Worm (Caenorhabditis elegans): Measurements from ENCODE around the gene exos-9.

exos-9 gene

DNA sequence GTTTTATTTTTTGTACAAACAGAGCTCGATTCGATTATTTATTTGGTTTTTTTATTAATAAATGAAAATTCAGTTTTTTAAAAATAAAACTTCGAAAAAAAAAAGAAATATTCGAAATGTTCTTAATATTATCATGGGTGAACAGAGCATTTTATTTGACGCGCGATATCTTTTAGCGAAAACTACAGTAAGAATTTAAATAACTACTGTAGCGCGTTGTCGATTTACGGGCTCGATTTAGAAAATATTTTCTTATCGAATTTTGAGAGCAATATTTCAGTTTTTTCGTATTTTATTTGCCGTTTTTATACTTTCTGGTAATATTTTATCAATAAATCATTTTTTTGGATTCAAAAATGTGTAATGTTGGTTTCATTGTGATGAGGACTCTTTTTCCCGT is 23.2 kb upstream of the exos-9 start:
- TF ChIP-seq nhr-12 (tag; optimal IDR thresholded peaks at IDR 0.05), result no peak
- TF ChIP-seq nhr-28 (tag; optimal IDR thresholded peaks at IDR 0.05), result no peak
- no peak for TF ChIP-seq pha-4 (tag; optimal IDR thresholded peaks at IDR 0.05)
- no peak for TF ChIP-seq ham-2 (GFP tag; optimal IDR thresholded peaks at IDR 0.05)
- TF ChIP-seq ceh-43 (GFP tag; optimal IDR thresholded peaks at IDR 0.05), result no peak
- no peak for TF ChIP-seq elt-3 (tag; optimal IDR thresholded peaks at IDR 0.05)
- TF ChIP-seq sptf-1 (tag; optimal IDR thresholded peaks at IDR 0.05), result no peak
- TF ChIP-seq unc-62 (GFP tag; optimal IDR thresholded peaks at IDR 0.05), result no peak
- TF ChIP-seq snpc-4 (tag; optimal IDR thresholded peaks at IDR 0.05), result no peak
- no peak for TF ChIP-seq ces-1 (GFP tag; optimal IDR thresholded peaks at IDR 0.05)
- no peak for TF ChIP-seq mab-5 (tag; optimal IDR thresholded peaks at IDR 0.05)
- no peak for TF ChIP-seq unc-39 (tag; optimal IDR thresholded peaks at IDR 0.05)
- TF ChIP-seq unc-120 (tag; optimal IDR thresholded peaks at IDR 0.05; ENCODE audit: poor library complexity, severe bottlenecking), result no peak
- TF ChIP-seq mep-1 (tag; optimal IDR thresholded peaks at IDR 0.05), result no peak

DNA sequence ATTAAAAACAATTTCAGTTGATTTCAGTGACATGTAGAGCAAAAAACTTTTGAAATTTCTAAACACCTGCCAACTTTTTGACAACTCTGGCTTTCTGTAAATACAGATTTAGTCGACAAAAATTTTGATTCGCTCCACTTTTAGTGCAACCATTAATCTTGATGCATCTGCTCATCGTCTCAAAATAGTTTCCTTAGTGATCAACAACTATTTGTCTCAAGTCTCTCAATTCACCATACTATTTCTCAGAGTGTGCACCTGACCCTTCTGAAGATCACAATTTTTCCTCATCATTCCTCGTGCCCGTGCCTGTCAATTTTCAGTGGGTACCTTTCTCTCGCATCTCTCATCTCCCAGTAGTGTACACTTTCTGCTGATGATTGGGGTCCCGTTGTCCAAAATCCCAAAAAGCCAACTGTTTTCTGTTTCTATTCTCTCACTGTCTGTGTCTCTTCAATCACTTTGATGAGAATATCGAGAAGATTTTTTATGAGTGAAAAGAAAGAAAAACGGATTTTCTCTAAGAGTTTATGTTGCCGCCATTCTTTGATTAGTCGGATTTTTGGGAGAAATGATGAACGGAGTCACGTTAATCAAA is 19.1 kb upstream of the exos-9 start:
- TF ChIP-seq nhr-28 (tag; optimal IDR thresholded peaks at IDR 0.05) (no peak), unc-62 (GFP tag; optimal IDR thresholded peaks at IDR 0.05) (peak; percentile 96), sem-2 (GFP tag; optimal IDR thresholded peaks at IDR 0.05) (no peak), hlh-1 (tag; optimal IDR thresholded peaks at IDR 0.05) (peak; percentile 96), unc-120 (tag; optimal IDR thresholded peaks at IDR 0.05; ENCODE audit: poor library complexity, severe bottlenecking) (peak; percentile 98), lin-13 (tag; optimal IDR thresholded peaks at IDR 0.05) (no peak), mls-2 (tag; optimal IDR thresholded peaks at IDR 0.05) (no peak)

DNA sequence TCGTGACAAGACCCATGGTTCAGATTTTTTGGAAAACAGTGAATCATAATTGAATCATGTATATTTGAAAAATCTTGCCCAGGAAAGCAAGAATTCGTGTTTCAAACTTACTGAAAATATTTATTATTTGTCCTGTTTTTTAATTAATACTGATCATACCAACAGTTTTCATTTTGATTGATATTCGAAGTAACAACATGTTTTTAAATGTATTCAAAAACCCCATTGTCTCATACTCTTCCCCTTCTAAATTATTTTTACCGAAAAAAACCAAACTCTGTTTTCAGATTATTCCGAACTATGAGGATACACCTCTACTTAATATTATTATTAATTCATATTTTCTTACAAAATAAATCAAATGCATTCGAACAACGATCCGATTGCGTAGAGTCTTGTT is 18.4 kb upstream of the exos-9 start, which contains the start of gene R151.1:
TSS of gene R151.1 (plus strand) at position 301 of the 400 bp plus-strand sequence.
- TF ChIP-seq lin-32 (GFP tag; optimal IDR thresholded peaks at IDR 0.05) (no peak), unc-39 (tag; optimal IDR thresholded peaks at IDR 0.05) (no peak), bed-3 (GFP tag; optimal IDR thresholded peaks at IDR 0.05) (no peak), ceh-43 (GFP tag; optimal IDR thresholded peaks at IDR 0.05) (no peak), mep-1 (tag; optimal IDR thresholded peaks at IDR 0.05) (no peak), ztf-11 (tag; optimal IDR thresholded peaks at IDR 0.05) (no peak), zip-8 (tag; optimal IDR thresholded peaks at IDR 0.05) (no peak), ham-2 (GFP tag; optimal IDR thresholded peaks at IDR 0.05) (no peak), nhr-12 (tag; optimal IDR thresholded peaks at IDR 0.05) (no peak), sem-2 (GFP tag; optimal IDR thresholded peaks at IDR 0.05) (no peak), flh-1 (GFP tag; optimal IDR thresholded peaks at IDR 0.05) (no peak), mls-2 (tag; optimal IDR thresholded peaks at IDR 0.05) (no peak), lsy-2 (tag; optimal IDR thresholded peaks at IDR 0.05) (no peak), elt-1 (tag; optimal IDR thresholded peaks at IDR 0.05; ENCODE audit: borderline replicate concordance, insufficient read depth) (no peak), blmp-1 (tag; optimal IDR thresholded peaks at IDR 0.05) (no peak)

DNA sequence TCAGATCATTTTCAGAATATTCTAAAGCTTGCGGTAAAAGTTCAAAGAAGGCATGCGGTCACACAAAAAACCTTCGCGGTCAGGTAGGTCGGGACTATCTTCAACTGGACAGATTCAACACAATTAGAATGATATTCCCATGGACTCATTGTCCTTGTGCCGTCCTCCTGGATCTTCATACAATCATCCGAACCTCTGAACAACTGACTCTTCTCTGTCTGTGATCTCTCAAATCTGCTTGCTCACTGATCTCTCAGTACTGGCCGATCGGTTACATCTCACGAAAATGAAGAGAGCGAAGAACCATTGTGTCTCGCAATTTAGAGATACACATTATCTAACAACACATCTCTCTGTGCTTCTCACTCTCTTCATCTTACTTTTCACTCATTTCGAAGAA is 17.7 kb upstream of the exos-9 start:
- TF ChIP-seq hlh-1 (tag; optimal IDR thresholded peaks at IDR 0.05), result peak; percentile 99
- no peak for TF ChIP-seq bed-3 (GFP tag; optimal IDR thresholded peaks at IDR 0.05)
- no peak for TF ChIP-seq ztf-11 (tag; optimal IDR thresholded peaks at IDR 0.05)
- no peak for TF ChIP-seq ham-2 (GFP tag; optimal IDR thresholded peaks at IDR 0.05)
- TF ChIP-seq cnd-1 (tag; optimal IDR thresholded peaks at IDR 0.05), result no peak
- no peak for TF ChIP-seq pha-4 (tag; optimal IDR thresholded peaks at IDR 0.05)
- no peak for TF ChIP-seq nhr-12 (tag; optimal IDR thresholded peaks at IDR 0.05)
- TF ChIP-seq elt-3 (tag; optimal IDR thresholded peaks at IDR 0.05), result no peak
- TF ChIP-seq elt-1 (tag; optimal IDR thresholded peaks at IDR 0.05; ENCODE audit: borderline replicate concordance, insufficient read depth), result no peak
- TF ChIP-seq nhr-237 (tag; optimal IDR thresholded peaks at IDR 0.05), result no peak
- TF ChIP-seq unc-62 (GFP tag; optimal IDR thresholded peaks at IDR 0.05), result no peak
- TF ChIP-seq zip-8 (tag; optimal IDR thresholded peaks at IDR 0.05), result no peak
- peak; percentile 42 for TF ChIP-seq unc-120 (tag; optimal IDR thresholded peaks at IDR 0.05; ENCODE audit: poor library complexity, severe bottlenecking)

DNA sequence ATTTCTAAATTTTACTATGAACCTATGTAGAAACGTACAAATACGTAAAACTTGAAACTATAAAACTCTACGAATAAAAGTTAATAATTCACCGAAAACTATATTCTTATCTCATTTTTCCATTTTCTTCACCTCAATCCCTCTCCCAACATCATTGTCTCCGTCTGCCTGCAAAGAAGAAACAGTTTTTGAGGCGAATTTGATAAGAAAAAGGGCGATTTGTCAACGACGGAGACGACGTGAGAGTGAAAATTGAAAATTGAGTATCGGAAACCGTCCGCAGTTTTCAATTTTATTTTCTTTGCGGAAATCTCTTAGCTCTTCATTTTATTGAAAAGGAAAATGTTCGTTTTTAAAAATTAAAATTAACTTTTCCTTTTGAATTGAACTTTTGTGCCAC is 14.2 kb upstream of the exos-9 start:
- TF ChIP-seq snpc-4 (tag; optimal IDR thresholded peaks at IDR 0.05), result no peak
- no peak for TF ChIP-seq nhr-28 (tag; optimal IDR thresholded peaks at IDR 0.05)
- no peak for TF ChIP-seq blmp-1 (tag; optimal IDR thresholded peaks at IDR 0.05)
- TF ChIP-seq pha-4 (tag; optimal IDR thresholded peaks at IDR 0.05), result no peak
- TF ChIP-seq unc-62 (GFP tag; optimal IDR thresholded peaks at IDR 0.05), result no peak
- no peak for TF ChIP-seq drap-1 (GFP tag; optimal IDR thresholded peaks at IDR 0.05)
- no peak for TF ChIP-seq lsy-2 (tag; optimal IDR thresholded peaks at IDR 0.05)
- TF ChIP-seq lin-32 (GFP tag; optimal IDR thresholded peaks at IDR 0.05), result no peak
- TF ChIP-seq tbx-8 (GFP tag; optimal IDR thresholded peaks at IDR 0.05), result no peak
- TF ChIP-seq mls-2 (tag; optimal IDR thresholded peaks at IDR 0.05), result no peak
